Worm (Caenorhabditis elegans): ENCODE results near the gene T09F5.2.

The T09F5.2 gene

DNA sequence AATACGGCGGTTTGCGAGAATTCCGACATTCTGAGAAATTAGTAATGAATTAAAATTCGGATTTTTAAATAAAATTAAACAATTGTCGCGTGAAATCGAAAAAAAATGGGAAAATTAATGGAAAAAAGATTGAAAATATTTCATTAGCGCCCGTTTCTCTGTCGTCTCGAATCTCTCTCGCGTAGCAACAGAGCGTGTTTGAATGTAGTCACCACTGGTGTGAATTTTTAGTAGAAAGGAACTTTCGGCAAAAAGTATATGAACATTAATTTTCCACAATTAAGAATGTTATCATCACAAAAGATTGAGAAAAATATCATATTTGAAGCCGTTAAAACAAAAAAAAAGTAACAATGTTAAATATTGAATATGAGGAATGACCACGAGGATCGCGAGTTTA lies 14.0 kb upstream of the T09F5.2 start, which contains the start of gene aipl-1 (continued):
- TF ChIP-seq ceh-24 (tag; optimal IDR thresholded peaks at IDR 0.05) (no peak), ceh-2 (tag; optimal IDR thresholded peaks at IDR 0.05) (peak; percentile 62), fkh-10 (GFP tag; optimal IDR thresholded peaks at IDR 0.05) (no peak), Y22D7AL.16 (tag; optimal IDR thresholded peaks at IDR 0.05) (no peak), elt-2 (tag; optimal IDR thresholded peaks at IDR 0.05) (peak; percentile 20), ref-2 (tag; optimal IDR thresholded peaks at IDR 0.05) (no peak), odd-2 (tag; optimal IDR thresholded peaks at IDR 0.05) (no peak), eyg-1 (tag; optimal IDR thresholded peaks at IDR 0.05) (no peak), ceh-30 (tag; optimal IDR thresholded peaks at IDR 0.05) (no peak), npax-4 (tag; optimal IDR thresholded peaks at IDR 0.05) (no peak), pros-1 (tag; optimal IDR thresholded peaks at IDR 0.05) (no peak), ceh-6 (GFP tag; optimal IDR thresholded peaks at IDR 0.05) (no peak), nhr-232 (tag; optimal IDR thresholded peaks at IDR 0.05) (no peak), hlh-8 (tag; optimal IDR thresholded peaks at IDR 0.05) (no peak), ttx-3 (tag; optimal IDR thresholded peaks at IDR 0.05) (no peak), tbx-2 (tag; optimal IDR thresholded peaks at IDR 0.05) (peak; percentile 78), dve-1 (tag; optimal IDR thresholded peaks at IDR 0.05) (no peak), pqm-1 (tag; optimal IDR thresholded peaks at IDR 0.05) (peak; percentile 41), nfya-1 (tag; optimal IDR thresholded peaks at IDR 0.05) (peak; percentile 35)

DNA sequence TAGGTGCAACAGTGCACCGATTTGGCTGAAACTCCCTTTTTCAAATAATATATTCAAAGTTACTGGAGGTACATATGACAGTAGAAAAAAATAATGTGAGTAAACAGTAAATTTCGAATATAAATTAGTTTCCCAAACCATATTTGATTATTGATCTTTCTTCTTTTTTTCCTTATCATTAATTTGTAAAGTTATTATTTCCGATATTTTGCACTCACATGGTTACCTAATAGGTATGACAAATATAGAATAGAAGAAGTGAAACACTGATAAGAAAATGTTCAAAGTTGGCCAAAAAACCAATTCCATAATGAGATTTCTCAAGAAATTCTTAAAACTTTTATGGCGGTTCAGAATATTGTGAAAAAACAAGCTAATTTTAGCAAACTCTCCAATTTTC lies 10.9 kb upstream of the T09F5.2 start:
- TF ChIP-seq elt-4 (tag; optimal IDR thresholded peaks at IDR 0.05) (no peak), lim-6 (tag; optimal IDR thresholded peaks at IDR 0.05) (no peak), gmeb-2 (tag; optimal IDR thresholded peaks at IDR 0.05) (no peak), nhr-232 (tag; optimal IDR thresholded peaks at IDR 0.05) (no peak), dmd-4 (tag; optimal IDR thresholded peaks at IDR 0.05; ENCODE audit: borderline replicate concordance) (no peak), eyg-1 (tag; optimal IDR thresholded peaks at IDR 0.05) (no peak), tbx-7 (tag; optimal IDR thresholded peaks at IDR 0.05) (no peak), pha-4 (tag; optimal IDR thresholded peaks at IDR 0.05) (no peak), pag-3 (tag; optimal IDR thresholded peaks at IDR 0.05; ENCODE audit: borderline replicate concordance) (no peak), rnt-1 (tag; optimal IDR thresholded peaks at IDR 0.05) (no peak), ceh-14 (tag; optimal IDR thresholded peaks at IDR 0.05) (no peak), ama-1 (optimal IDR thresholded peaks at IDR 0.05) (no peak), tbx-2 (tag; optimal IDR thresholded peaks at IDR 0.05) (no peak), K09A11.1 (tag; optimal IDR thresholded peaks at IDR 0.05; ENCODE audit: insufficient read depth) (no peak), hlh-15 (tag; optimal IDR thresholded peaks at IDR 0.05) (no peak), syd-9 (tag; optimal IDR thresholded peaks at IDR 0.05) (no peak), elt-2 (tag; optimal IDR thresholded peaks at IDR 0.05) (no peak)

DNA sequence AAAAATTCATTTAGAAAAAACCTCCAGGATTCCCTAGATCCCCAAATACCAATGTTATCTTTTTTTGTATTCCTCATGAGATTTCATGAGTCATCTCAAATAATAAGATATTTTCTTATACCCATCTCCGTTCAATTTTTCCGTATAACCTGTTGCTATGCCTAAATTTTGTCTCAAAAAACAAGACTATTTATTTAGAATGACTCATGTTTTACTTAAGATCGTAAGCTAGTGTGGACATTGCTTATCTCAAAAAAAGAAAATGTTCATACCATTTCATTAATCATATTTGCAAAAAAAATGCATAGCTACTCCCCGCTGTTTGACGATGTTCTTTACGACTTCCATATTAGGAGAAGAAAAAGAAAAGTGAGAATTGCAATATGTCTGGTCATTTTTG lies 10.5 kb upstream of the T09F5.2 start, which contains the start of gene K08F9.3:
TSS of gene K08F9.3 (plus strand) at position 301 of the 400 bp plus-strand sequence.
- no peak for TF ChIP-seq nfya-1 (tag; optimal IDR thresholded peaks at IDR 0.05)
- no peak for TF ChIP-seq ceh-9 (tag; optimal IDR thresholded peaks at IDR 0.05)
- no peak for TF ChIP-seq ahr-1 (tag; optimal IDR thresholded peaks at IDR 0.05)
- no peak for TF ChIP-seq pha-2 (tag; optimal IDR thresholded peaks at IDR 0.05)
- TF ChIP-seq elt-4 (tag; optimal IDR thresholded peaks at IDR 0.05): no peak

DNA sequence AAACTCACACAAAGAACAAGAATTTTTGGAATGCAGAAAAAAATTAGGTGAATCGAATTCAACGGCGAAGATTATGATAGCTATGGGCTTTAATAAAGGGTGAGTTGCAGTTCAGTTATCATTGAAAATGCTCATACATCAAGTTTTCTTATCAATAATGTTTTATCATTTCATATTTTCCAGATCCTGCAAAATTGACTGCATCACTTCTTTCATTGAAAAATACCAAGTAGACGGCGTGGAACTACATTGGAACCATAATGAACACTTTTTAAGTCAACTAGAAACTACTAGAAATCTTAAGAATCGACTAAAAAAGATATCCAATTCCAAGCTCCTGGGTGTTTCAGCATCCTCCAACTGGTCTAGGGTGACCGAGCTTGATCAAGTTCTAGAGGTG lies 7.5 kb upstream of the T09F5.2 start, which contains the start of gene K08F9.1:
TSS of gene K08F9.1 (minus strand) at position 101 of the 400 bp plus-strand sequence.
- no peak for TF ChIP-seq K02D7.2 (tag; optimal IDR thresholded peaks at IDR 0.05)
- TF ChIP-seq ceh-22 (tag; optimal IDR thresholded peaks at IDR 0.05): no peak
- no peak for TF ChIP-seq pha-2 (tag; optimal IDR thresholded peaks at IDR 0.05)
- no peak for TF ChIP-seq dve-1 (tag; optimal IDR thresholded peaks at IDR 0.05)
- no peak for TF ChIP-seq ceh-2 (tag; optimal IDR thresholded peaks at IDR 0.05)
- TF ChIP-seq elt-4 (tag; optimal IDR thresholded peaks at IDR 0.05): no peak
- no peak for TF ChIP-seq T23F11.4 (GFP tag; optimal IDR thresholded peaks at IDR 0.05)
- no peak for TF ChIP-seq fkh-10 (GFP tag; optimal IDR thresholded peaks at IDR 0.05)
- no peak for TF ChIP-seq F13H6.1 (tag; optimal IDR thresholded peaks at IDR 0.05)
- TF ChIP-seq ceh-31 (tag; optimal IDR thresholded peaks at IDR 0.05): no peak
- TF ChIP-seq npax-4 (tag; optimal IDR thresholded peaks at IDR 0.05): no peak
- no peak for TF ChIP-seq odd-2 (tag; optimal IDR thresholded peaks at IDR 0.05)
- no peak for TF ChIP-seq sox-2 (GFP tag; IDR thresholded peaks at IDR 0.05)
- TF ChIP-seq ama-1 (optimal IDR thresholded peaks at IDR 0.05): no peak
- no peak for TF ChIP-seq hlh-15 (tag; optimal IDR thresholded peaks at IDR 0.05)
- TF ChIP-seq mec-3 (tag; optimal IDR thresholded peaks at IDR 0.05; ENCODE audit: borderline replicate concordance): no peak
- TF ChIP-seq nhr-11 (tag; optimal IDR thresholded peaks at IDR 0.05): no peak

All from whole organism, late embryonic.